Worm (Caenorhabditis elegans) whole organism, L4/young adult: ENCODE data around the gene rme-4.

Experiments
- W03F9.2 ChIP-seq: fragments of 150-350 bp; optimal IDR thresholded peaks from 2 replicates; lab custom pipeline; 2014; ENCODE audit warnings: missing biosample characterization, missing genetic modification characterization
- him-1 ChIP-seq: sonication (generic microtip); optimal IDR thresholded peaks from 2 replicates; lab custom pipeline; 2016; ENCODE audit warnings: missing genotype, missing genetic modification reagents, missing genetic modification characterization, missing compliant biosample characterization

- TF ChIP-seq W03F9.2 (tag; lab: Kevin White, UChicago) (no peak), him-1 (tag; lab: Kevin White, UChicago) (no peak)
Observed at ce11 chrX:10395177-10395576, 15.5 kb upstream of the rme-4 start.
